Worm (Caenorhabditis elegans) whole organism, mixed stage, embryonic: ENCODE measurements around the gene msp-77.

Experiments used
- M03D4.4 ChIP-seq: sonication (generic microtip); optimal IDR thresholded peaks from 2 replicates; lab custom pipeline; 2017; ENCODE audit warnings: mild to moderate bottlenecking, missing genetic modification characterization, missing compliant biosample characterization
- bed-3 ChIP-seq: fragments of 200-800 bp; sonication (Bioruptor generic); optimal IDR thresholded peaks from 3 replicates; lab custom pipeline; 2018; ENCODE audit warnings: mild to moderate bottlenecking, missing genetic modification characterization, moderate library complexity, missing compliant biosample characterization
- blmp-1 ChIP-seq: fragments of 150-350 bp; optimal IDR thresholded peaks from 2 replicates; lab custom pipeline; 2014; ENCODE audit warnings: missing biosample characterization, missing genetic modification characterization
- ceh-39 ChIP-seq: fragments of 150-350 bp; optimal IDR thresholded peaks from 2 replicates; lab custom pipeline; 2014; ENCODE audit warnings: missing biosample characterization, missing genetic modification characterization
- ceh-43 ChIP-seq: fragments of 200-800 bp; sonication (Bioruptor generic); optimal IDR thresholded peaks from 2 replicates; lab custom pipeline; 2018; ENCODE audit warnings: mild to moderate bottlenecking, missing genetic modification characterization, moderate library complexity, missing compliant biosample characterization
- ceh-83 ChIP-seq: fragments of 200-800 bp; sonication (Bioruptor generic); optimal IDR thresholded peaks from 2 replicates; lab custom pipeline; 2018; ENCODE audit warnings: mild to moderate bottlenecking, missing genetic modification characterization, missing compliant biosample characterization
- ces-1 ChIP-seq: fragments of 150-350 bp; optimal IDR thresholded peaks from 2 replicates; lab custom pipeline; 2014; ENCODE audit warnings: missing biosample characterization, missing genetic modification reagents, missing genetic modification characterization
- cnd-1 ChIP-seq: fragments of 200-800 bp; sonication (Bioruptor generic); optimal IDR thresholded peaks from 2 replicates; lab custom pipeline; 2018; ENCODE audit warnings: mild to moderate bottlenecking, missing genetic modification characterization, missing compliant biosample characterization
- drap-1 ChIP-seq: fragments of 200-800 bp; sonication (Bioruptor generic); optimal IDR thresholded peaks from 3 replicates; lab custom pipeline; 2018; ENCODE audit warnings: mild to moderate bottlenecking, missing genetic modification characterization, missing compliant biosample characterization
- elt-1 ChIP-seq: sonication (generic microtip); optimal IDR thresholded peaks from 2 replicates; lab custom pipeline; 2017; ENCODE audit warnings: missing genetic modification characterization, mild to moderate bottlenecking, missing compliant biosample characterization, antibody characterized with exemption, moderate library complexity, borderline replicate concordance; ENCODE audit not compliant: insufficient read depth
- elt-3 ChIP-seq: fragments of 150-350 bp; optimal IDR thresholded peaks from 2 replicates; lab custom pipeline; 2014; ENCODE audit warnings: missing biosample characterization, missing genetic modification characterization
- flh-1 ChIP-seq: fragments of 200-800 bp; sonication (Bioruptor generic); optimal IDR thresholded peaks from 2 replicates; lab custom pipeline; 2018; ENCODE audit warnings: mild to moderate bottlenecking, missing genetic modification characterization, moderate library complexity, missing compliant biosample characterization
- ham-2 ChIP-seq: fragments of 200-800 bp; sonication (Bioruptor generic); optimal IDR thresholded peaks from 2 replicates; lab custom pipeline; 2018; ENCODE audit warnings: mild to moderate bottlenecking, missing genetic modification characterization, missing compliant biosample characterization
- lin-13 ChIP-seq: fragments of 150-350 bp; optimal IDR thresholded peaks from 2 replicates; lab custom pipeline; 2014; ENCODE audit warnings: missing biosample characterization, missing genetic modification characterization
- lin-32 ChIP-seq: fragments of 200-800 bp; sonication (Bioruptor generic); optimal IDR thresholded peaks from 2 replicates; lab custom pipeline; 2018; ENCODE audit warnings: mild to moderate bottlenecking, missing genetic modification characterization, missing compliant biosample characterization
- lsy-2 ChIP-seq: fragments of 150-350 bp; optimal IDR thresholded peaks from 2 replicates; lab custom pipeline; 2014; ENCODE audit warnings: missing biosample characterization, missing genetic modification characterization
- mab-5 ChIP-seq: fragments of 150-350 bp; optimal IDR thresholded peaks from 2 replicates; lab custom pipeline; 2014; ENCODE audit warnings: missing biosample characterization, missing genetic modification characterization
- mep-1 ChIP-seq: fragments of 150-350 bp; optimal IDR thresholded peaks from 2 replicates; lab custom pipeline; 2017; ENCODE audit warnings: missing biosample characterization, missing genetic modification reagents, missing genetic modification characterization, inconsistent platforms
- mls-2 ChIP-seq: sonication (generic microtip); optimal IDR thresholded peaks from 2 replicates; lab custom pipeline; 2016; ENCODE audit warnings: mild to moderate bottlenecking, missing genetic modification characterization, moderate library complexity, missing compliant biosample characterization
- nhr-12 ChIP-seq: fragments of 150-350 bp; optimal IDR thresholded peaks from 2 replicates; lab custom pipeline; 2014; ENCODE audit warnings: missing biosample characterization, missing genetic modification characterization
- nhr-2 ChIP-seq: fragments of 150-350 bp; optimal IDR thresholded peaks from 2 replicates; lab custom pipeline; 2014; ENCODE audit warnings: missing biosample characterization, missing genetic modification characterization
- nhr-237 ChIP-seq: fragments of 150-350 bp; optimal IDR thresholded peaks from 2 replicates; lab custom pipeline; 2014; ENCODE audit warnings: missing biosample characterization, missing genetic modification characterization
- nhr-28 ChIP-seq: fragments of 150-350 bp; optimal IDR thresholded peaks from 2 replicates; lab custom pipeline; 2014; ENCODE audit warnings: missing biosample characterization, missing genetic modification characterization
- nhr-76 ChIP-seq: sonication (generic microtip); optimal IDR thresholded peaks from 2 replicates; lab custom pipeline; 2017; ENCODE audit warnings: missing biosample characterization, missing genetic modification characterization
- pha-4 ChIP-seq: fragments of 150-350 bp; optimal IDR thresholded peaks from 2 replicates; lab custom pipeline; 2018; ENCODE audit warnings: missing biosample characterization, missing genetic modification reagents, missing genetic modification characterization
- sem-2 ChIP-seq: fragments of 200-800 bp; sonication (Bioruptor generic); optimal IDR thresholded peaks from 2 replicates; lab custom pipeline; 2018; ENCODE audit warnings: mild to moderate bottlenecking, missing genetic modification characterization, missing compliant biosample characterization
- snpc-4 ChIP-seq: fragments of 150-350 bp; optimal IDR thresholded peaks from 2 replicates; lab custom pipeline; 2014; ENCODE audit warnings: missing biosample characterization, missing genetic modification characterization
- sptf-1 ChIP-seq: sonication (generic microtip); optimal IDR thresholded peaks from 2 replicates; lab custom pipeline; 2017; ENCODE audit warnings: mild to moderate bottlenecking, missing genetic modification characterization, moderate library complexity, missing compliant biosample characterization
- tbx-8 ChIP-seq: fragments of 200-800 bp; sonication (Bioruptor generic); optimal IDR thresholded peaks from 2 replicates; lab custom pipeline; 2018; ENCODE audit warnings: mild to moderate bottlenecking, missing genetic modification characterization, moderate library complexity, missing compliant biosample characterization
- unc-120 ChIP-seq: sonication (generic microtip); optimal IDR thresholded peaks from 2 replicates; lab custom pipeline; 2017; ENCODE audit warnings: missing genetic modification characterization, missing compliant biosample characterization; ENCODE audit not compliant: poor library complexity, severe bottlenecking
- unc-39 ChIP-seq: fragments of 150-350 bp; optimal IDR thresholded peaks from 2 replicates; lab custom pipeline; 2014; ENCODE audit warnings: missing biosample characterization, missing genetic modification characterization
- unc-62 ChIP-seq: fragments of 150-350 bp; optimal IDR thresholded peaks from 2 replicates; lab custom pipeline; 2014; ENCODE audit warnings: missing biosample characterization, missing genetic modification reagents, missing genetic modification characterization
- zip-8 ChIP-seq: fragments of 150-350 bp; optimal IDR thresholded peaks from 2 replicates; lab custom pipeline; 2014; ENCODE audit warnings: missing biosample characterization, missing genetic modification characterization

The msp-77 gene

ce11 chrIV:9932055-9932454, 37.6 kb downstream of the msp-77 start, which contains the start of the genes trmt-10A and F25H8.2:
TSS of gene trmt-10A (minus strand) at chrIV:9932213.
TSS of gene F25H8.2 (plus strand) at chrIV:9932235.
- peak; percentile 59 for TF ChIP-seq nhr-237 (tag; lab: Kevin White, UChicago)
- no peak for TF ChIP-seq drap-1 (GFP tag; lab: Kevin White, UChicago)
- peak; percentile 58 for TF ChIP-seq lsy-2 (tag; lab: Kevin White, UChicago)
- TF ChIP-seq, all 35 proteins: peak for 2

ce11 chrIV:9933580-9933979, 39.1 kb downstream of the msp-77 start, which contains the start of gene spe-29:
TSS of gene spe-29 (plus strand) at chrIV:9933880.
- TF ChIP-seq pha-4 (tag; lab: Kevin White, UChicago) (no peak), lin-13 (tag; lab: Kevin White, UChicago) (no peak), ceh-83 (GFP tag; lab: Kevin White, UChicago) (no peak), drap-1 (GFP tag; lab: Kevin White, UChicago) (no peak), nhr-237 (tag; lab: Kevin White, UChicago) (no peak), nhr-76 (tag; lab: Kevin White, UChicago) (no peak), flh-1 (no peak), lin-32 (GFP tag; lab: Kevin White, UChicago) (no peak), sptf-1 (tag; lab: Kevin White, UChicago) (no peak), unc-62 (GFP tag; lab: Kevin White, UChicago) (no peak), mab-5 (no peak), blmp-1 (tag; lab: Kevin White, UChicago) (no peak), snpc-4 (no peak), sem-2 (GFP tag; lab: Kevin White, UChicago) (no peak), cnd-1 (tag; lab: Kevin White, UChicago) (no peak), ceh-43 (no peak), nhr-12 (no peak), tbx-8 (no peak), elt-1 (tag; lab: Kevin White, UChicago) (no peak), mls-2 (tag; lab: Kevin White, UChicago) (no peak)

ce11 chrIV:9943214-9943613, 48.8 kb downstream of the msp-77 start:
- TF ChIP-seq sptf-1 (tag; lab: Kevin White, UChicago): no peak
- no peak for TF ChIP-seq elt-1 (tag; lab: Kevin White, UChicago)
- no peak for TF ChIP-seq drap-1 (GFP tag; lab: Kevin White, UChicago)
- TF ChIP-seq elt-3 (tag; lab: Kevin White, UChicago): no peak
- no peak for TF ChIP-seq blmp-1 (tag; lab: Kevin White, UChicago)
- TF ChIP-seq mls-2 (tag; lab: Kevin White, UChicago): no peak
- TF ChIP-seq nhr-76 (tag; lab: Kevin White, UChicago): no peak
- no peak for TF ChIP-seq nhr-12
- no peak for TF ChIP-seq flh-1
- no peak for TF ChIP-seq ceh-83 (GFP tag; lab: Kevin White, UChicago)
- TF ChIP-seq snpc-4: no peak
- no peak for TF ChIP-seq tbx-8
- TF ChIP-seq unc-39 (tag; lab: Kevin White, UChicago): no peak
- no peak for TF ChIP-seq bed-3
- no peak for TF ChIP-seq unc-120
- no peak for TF ChIP-seq zip-8
- no peak for TF ChIP-seq nhr-28 (tag; lab: Kevin White, UChicago)
- no peak for TF ChIP-seq ceh-39 (tag; lab: Kevin White, UChicago)
- TF ChIP-seq cnd-1 (tag; lab: Kevin White, UChicago): no peak
- no peak for TF ChIP-seq lin-13 (tag; lab: Kevin White, UChicago)

ce11 chrIV:9944279-9944678, 49.8 kb downstream of the msp-77 start:
- TF ChIP-seq drap-1 (GFP tag; lab: Kevin White, UChicago) (no peak), ceh-39 (tag; lab: Kevin White, UChicago) (no peak), nhr-76 (tag; lab: Kevin White, UChicago) (no peak), elt-1 (tag; lab: Kevin White, UChicago) (no peak), nhr-12 (no peak), ham-2 (GFP tag; lab: Kevin White, UChicago) (no peak), tbx-8 (no peak), nhr-2 (tag; lab: Kevin White, UChicago) (no peak), mls-2 (tag; lab: Kevin White, UChicago) (no peak), lin-13 (tag; lab: Kevin White, UChicago) (no peak), ceh-43 (no peak), elt-3 (tag; lab: Kevin White, UChicago) (no peak), pha-4 (tag; lab: Kevin White, UChicago) (no peak), ces-1 (GFP tag; lab: Kevin White, UChicago) (no peak), M03D4.4 (tag; lab: Kevin White, UChicago) (no peak), mep-1 (tag; lab: Kevin White, UChicago) (no peak), blmp-1 (tag; lab: Kevin White, UChicago) (no peak)
- TF ChIP-seq, all 35 proteins: peak for 0
